Worm (Caenorhabditis elegans) whole organism, midembryonic: Measurements from ENCODE around the gene lgc-38.

Experiments used
- T22C8.4 ChIP-seq: fragments of 200-800 bp; sonication (Bioruptor generic); IDR thresholded peaks from 2 replicates; pipeline ENCODE4 v1.3.6; 2022; ENCODE audit warnings: missing genetic modification characterization, missing compliant biosample characterization
- cog-1 ChIP-seq: sonication (generic microtip); optimal IDR thresholded peaks from 2 replicates; lab custom pipeline; 2016; ENCODE audit warnings: missing genetic modification characterization, missing compliant biosample characterization
- flt-1 ChIP-seq: fragments of 200-800 bp; sonication (Bioruptor generic); IDR thresholded peaks from 2 replicates; pipeline ENCODE4 v1.3.6; 2022; ENCODE audit warnings: missing genetic modification characterization, missing compliant biosample characterization
- klf-2 ChIP-seq: fragments of 200-800 bp; sonication (Bioruptor generic); conservative IDR thresholded peaks from 2 replicates; pipeline ENCODE4 v1.3.6; 2022; ENCODE audit warnings: missing genetic modification reagents, missing genetic modification characterization, missing compliant biosample characterization
- med-1 ChIP-seq: sonication (generic microtip); optimal IDR thresholded peaks from 2 replicates; lab custom pipeline; 2017; ENCODE audit warnings: missing genetic modification characterization, mild to moderate bottlenecking, missing compliant biosample characterization, antibody characterized with exemption, missing genetic modification reagents; ENCODE audit not compliant: insufficient read depth
- ref-1 ChIP-seq: fragments of 200-800 bp; sonication (Bioruptor generic); conservative IDR thresholded peaks from 2 replicates; pipeline ENCODE4 v1.3.6; 2022; ENCODE audit warnings: missing genetic modification reagents, missing genetic modification characterization, missing compliant biosample characterization
- tab-1 ChIP-seq: fragments of 200-800 bp; sonication (Bioruptor generic); IDR thresholded peaks from 2 replicates; pipeline ENCODE4 v1.3.6; 2022; ENCODE audit warnings: missing genetic modification characterization, missing compliant biosample characterization
- ztf-23 ChIP-seq: fragments of 200-800 bp; sonication (Bioruptor generic); IDR thresholded peaks from 2 replicates; pipeline ENCODE4 v1.3.6; 2022; ENCODE audit warnings: missing genetic modification reagents, missing genetic modification characterization, missing compliant biosample characterization
- ztf-29 ChIP-seq: fragments of 200-800 bp; sonication (Bioruptor generic); IDR thresholded peaks from 2 replicates; pipeline ENCODE4 v1.3.6; 2022; ENCODE audit warnings: missing genetic modification reagents, missing genetic modification characterization, missing compliant biosample characterization

lgc-38 gene

ce11 chrIII:7063061-7063460 lies 54.1 kb downstream of the lgc-38 start:
- TF ChIP-seq cog-1 (tag; lab: Kevin White, UChicago) (no peak), med-1 (no peak), tab-1 (no peak), ztf-29 (GFP tag; lab: Robert Waterston, UW) (no peak), ztf-23 (no peak), klf-2 (GFP tag; lab: Robert Waterston, UW) (no peak), ref-1 (GFP tag; lab: Robert Waterston, UW) (no peak)

DNA sequence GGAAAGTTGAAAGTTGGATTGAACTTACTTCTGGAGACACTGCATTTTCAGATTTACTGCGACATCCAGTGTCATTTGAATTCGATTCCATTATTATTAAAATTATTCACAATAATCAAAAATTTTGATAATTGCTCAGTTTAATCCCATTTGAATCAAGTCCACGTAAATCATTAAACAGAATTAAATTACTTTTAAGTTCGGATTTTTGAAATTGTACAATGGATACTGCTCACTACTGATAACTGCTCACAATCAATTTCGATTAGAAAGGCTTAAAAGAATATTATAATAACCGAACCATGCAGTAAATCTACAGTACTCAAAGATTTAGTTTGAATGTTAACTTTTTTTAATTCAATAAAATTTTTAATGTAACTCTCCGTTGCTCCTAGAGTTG lies 55.2 kb downstream of the lgc-38 start, which contains the start of gene R01H2.4:
TSS of gene R01H2.4 (minus strand) at position 101 of the 400 bp plus-strand sequence.
- TF ChIP-seq flt-1 (GFP tag; lab: Robert Waterston, UW): no peak
- no peak for TF ChIP-seq ztf-23
- TF ChIP-seq ref-1 (GFP tag; lab: Robert Waterston, UW): no peak
- TF ChIP-seq klf-2 (GFP tag; lab: Robert Waterston, UW): no peak
- TF ChIP-seq med-1: no peak
- no peak for TF ChIP-seq T22C8.4 (GFP tag; lab: Robert Waterston, UW)
- TF ChIP-seq ztf-29 (GFP tag; lab: Robert Waterston, UW): no peak
- no peak for TF ChIP-seq cog-1 (tag; lab: Kevin White, UChicago)
- no peak for TF ChIP-seq tab-1

ce11 chrIII:7067385-7067896 lies 58.5 kb downstream of the lgc-38 start, which contains the start of gene ger-1:
ger-1 (minus strand) TSS chrIII:7067477.
- no peak for TF ChIP-seq T22C8.4 (GFP tag; lab: Robert Waterston, UW)
- no peak for TF ChIP-seq ref-1 (GFP tag; lab: Robert Waterston, UW)
- no peak for TF ChIP-seq tab-1
- TF ChIP-seq med-1: no peak
- no peak for TF ChIP-seq klf-2 (GFP tag; lab: Robert Waterston, UW)
- no peak for TF ChIP-seq cog-1 (tag; lab: Kevin White, UChicago)
- no peak for TF ChIP-seq flt-1 (GFP tag; lab: Robert Waterston, UW)
- no peak for TF ChIP-seq ztf-29 (GFP tag; lab: Robert Waterston, UW)
- TF ChIP-seq ztf-23: no peak

- TF ChIP-seq cog-1 (tag; lab: Kevin White, UChicago): no peak
- no peak for TF ChIP-seq ztf-23
- no peak for TF ChIP-seq ztf-29 (GFP tag; lab: Robert Waterston, UW)
- TF ChIP-seq T22C8.4 (GFP tag; lab: Robert Waterston, UW): no peak
- no peak for TF ChIP-seq tab-1
- TF ChIP-seq klf-2 (GFP tag; lab: Robert Waterston, UW): no peak
- TF ChIP-seq flt-1 (GFP tag; lab: Robert Waterston, UW): no peak
These were observed 59.7 kb downstream of the lgc-38 start, which contains the start of the genes ubc-18 and R01H2.8 for ce11 chrIII:7068520-7069113. ubc-18 (minus strand) TSS chrIII:7068570. R01H2.8 (plus strand) TSS chrIII:7069063.
